Fruit fly (Drosophila melanogaster) whole organism: ENCODE data around the gene Ir68b.

Experiments used
- CG8478 ChIP-seq: fragments of >200 bp; optimal IDR thresholded peaks from 2 replicates; lab custom pipeline; 2018; ENCODE audit warnings: inconsistent platforms
- Dll ChIP-seq: fragments of >200 bp; optimal IDR thresholded peaks from 2 replicates; lab custom pipeline; 2017
- pan ChIP-seq: fragments of >200 bp; optimal IDR thresholded peaks from 2 replicates; lab custom pipeline; 2017
- psq ChIP-seq: fragments of >200 bp; optimal IDR thresholded peaks from 2 replicates; lab custom pipeline; 2017
- usp ChIP-seq: fragments of >200 bp; optimal IDR thresholded peaks from 2 replicates; lab custom pipeline; 2017; ENCODE audit warnings: missing biosample characterization, missing genetic modification characterization, mixed read lengths

DNA sequence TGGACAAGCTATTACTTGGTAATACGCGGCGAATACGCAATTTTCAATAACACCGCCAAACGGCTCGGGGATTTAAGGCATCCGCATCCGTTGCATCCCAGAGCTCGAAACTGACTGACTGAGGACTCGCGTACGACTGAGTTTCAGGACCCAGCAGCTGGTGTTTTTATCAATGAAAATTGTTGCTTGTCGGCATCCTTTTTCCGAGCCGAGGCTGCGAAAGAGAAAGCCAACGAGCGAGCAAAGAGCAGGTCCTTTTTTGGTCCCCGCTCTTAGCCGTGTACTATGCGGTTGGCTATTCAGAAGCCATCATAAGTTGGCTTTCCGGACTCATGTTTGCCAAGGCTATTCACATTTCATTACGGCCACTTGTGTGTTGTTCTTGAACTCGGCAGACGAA, 48.2 kb upstream of the Ir68b start, which contains the start of gene Rh7:
- no peak for TF ChIP-seq Dll
- TF ChIP-seq psq, result no peak
- no peak for TF ChIP-seq usp (GFP tag; lab: Kevin White, UChicago)
- TF ChIP-seq pan (lab: Kevin White, UChicago), result no peak
- no peak for TF ChIP-seq CG8478 (lab: Kevin White, UChicago)
